Worm (Caenorhabditis elegans): ENCODE results near the gene F53C11.5.

Gene F53C11.5

DNA sequence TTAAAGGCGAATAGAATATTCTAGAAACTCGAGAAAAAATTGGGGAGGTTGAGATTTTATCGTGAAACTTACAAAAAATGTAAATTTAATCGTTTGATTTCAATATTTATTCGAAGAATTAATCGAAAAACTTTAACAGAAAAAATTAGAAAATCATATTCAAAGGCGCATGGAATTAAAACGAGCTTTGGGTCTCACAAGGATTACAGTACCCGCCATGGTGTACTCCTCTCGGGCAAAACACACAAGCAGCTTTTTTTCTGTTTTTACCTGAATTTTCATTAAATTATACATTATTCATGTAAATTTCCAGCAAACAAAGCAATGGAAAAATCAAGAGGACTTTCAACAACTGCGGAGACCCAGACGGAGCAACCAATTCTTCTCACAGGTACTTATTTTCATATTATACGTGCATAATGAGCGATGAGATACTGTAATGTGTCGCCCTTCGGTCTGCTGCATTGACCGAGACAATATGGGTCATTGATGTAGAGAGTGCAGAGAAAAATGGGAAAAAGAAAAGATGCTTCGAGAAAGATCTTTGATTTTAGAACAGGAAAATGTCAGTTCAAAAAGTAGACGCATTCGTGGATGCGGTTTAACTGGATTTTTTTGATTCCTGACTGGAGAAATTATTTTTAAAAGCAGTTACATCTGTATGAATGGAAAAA lies at the start of gene F53C11.5, which contains the start of gene F53C11.4:
Gene F53C11.5, plus strand, starts transcription at position 325 of the 674 bp plus-strand sequence.
Gene F53C11.4, minus strand, starts transcription at position 128 of the 674 bp plus-strand sequence.
- no peak for TF ChIP-seq pes-1 (GFP tag; IDR thresholded peaks at IDR 0.05)
- no peak for TF ChIP-seq B0310.2 (tag; optimal IDR thresholded peaks at IDR 0.05)
- no peak for TF ChIP-seq ama-1 (optimal IDR thresholded peaks at IDR 0.05)
- TF ChIP-seq aly-1 (tag; optimal IDR thresholded peaks at IDR 0.05) = no peak
- TF ChIP-seq sea-1 (GFP tag; conservative IDR thresholded peaks at IDR 0.05) = no peak
- TF ChIP-seq scrt-1 (GFP tag; IDR thresholded peaks at IDR 0.05) = no peak
- TF ChIP-seq F13C5.2 (tag; optimal IDR thresholded peaks at IDR 0.05) = no peak
- no peak for TF ChIP-seq hmbx-1 (tag; optimal IDR thresholded peaks at IDR 0.05)
- no peak for TF ChIP-seq tbx-37 (GFP tag; conservative IDR thresholded peaks at IDR 0.05)
- TF ChIP-seq tbx-11 (GFP tag; IDR thresholded peaks at IDR 0.05) = no peak
- TF ChIP-seq hnd-1 (tag; optimal IDR thresholded peaks at IDR 0.05) = no peak
- no peak for TF ChIP-seq ets-7 (tag; optimal IDR thresholded peaks at IDR 0.05)
- no peak for TF ChIP-seq ceh-36 (tag; optimal IDR thresholded peaks at IDR 0.05)
- TF ChIP-seq tra-4 (tag; optimal IDR thresholded peaks at IDR 0.05) = no peak
- TF ChIP-seq hmg-4 (GFP tag; optimal IDR thresholded peaks at IDR 0.05) = no peak
- no peak for TF ChIP-seq flt-1 (GFP tag; IDR thresholded peaks at IDR 0.05)
- TF ChIP-seq ceh-13 (GFP tag; optimal IDR thresholded peaks at IDR 0.05) = no peak

DNA sequence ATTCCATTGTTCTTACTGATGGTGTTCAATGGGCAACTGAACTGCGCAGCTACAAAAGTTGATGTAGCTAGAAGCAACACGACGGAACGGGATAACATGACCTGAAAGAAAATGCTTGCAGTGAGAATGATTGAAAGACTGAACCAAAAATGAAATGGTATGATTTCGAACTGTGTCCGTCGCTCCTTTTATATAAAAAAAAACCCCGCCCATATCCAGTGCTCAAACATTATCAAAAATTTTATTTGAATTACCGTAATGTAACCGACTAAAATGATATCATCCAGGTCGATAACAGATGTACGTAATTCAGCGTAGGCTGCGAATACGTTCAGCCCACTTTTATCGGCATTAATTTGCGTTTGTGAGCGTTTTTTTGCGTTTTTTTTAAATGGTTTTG lies 49.0 kb upstream of the F53C11.5 start, which contains the start of gene irg-5:
Gene irg-5, minus strand, starts transcription at position 101 of the 400 bp plus-strand sequence.
- TF ChIP-seq ceh-36 (tag; optimal IDR thresholded peaks at IDR 0.05) (no peak), pes-1 (GFP tag; IDR thresholded peaks at IDR 0.05) (no peak), ceh-13 (GFP tag; optimal IDR thresholded peaks at IDR 0.05) (no peak), aly-1 (tag; optimal IDR thresholded peaks at IDR 0.05) (no peak), scrt-1 (GFP tag; IDR thresholded peaks at IDR 0.05) (no peak), tra-4 (tag; optimal IDR thresholded peaks at IDR 0.05) (no peak), hmg-4 (GFP tag; optimal IDR thresholded peaks at IDR 0.05) (no peak), F13C5.2 (tag; optimal IDR thresholded peaks at IDR 0.05) (no peak), ama-1 (optimal IDR thresholded peaks at IDR 0.05) (no peak), B0310.2 (tag; optimal IDR thresholded peaks at IDR 0.05) (no peak), flt-1 (GFP tag; IDR thresholded peaks at IDR 0.05) (no peak), hnd-1 (tag; optimal IDR thresholded peaks at IDR 0.05) (no peak), ets-7 (tag; optimal IDR thresholded peaks at IDR 0.05) (no peak), tbx-37 (GFP tag; conservative IDR thresholded peaks at IDR 0.05) (no peak), sea-1 (GFP tag; conservative IDR thresholded peaks at IDR 0.05) (no peak), hmbx-1 (tag; optimal IDR thresholded peaks at IDR 0.05) (no peak), tbx-11 (GFP tag; IDR thresholded peaks at IDR 0.05) (no peak)

DNA sequence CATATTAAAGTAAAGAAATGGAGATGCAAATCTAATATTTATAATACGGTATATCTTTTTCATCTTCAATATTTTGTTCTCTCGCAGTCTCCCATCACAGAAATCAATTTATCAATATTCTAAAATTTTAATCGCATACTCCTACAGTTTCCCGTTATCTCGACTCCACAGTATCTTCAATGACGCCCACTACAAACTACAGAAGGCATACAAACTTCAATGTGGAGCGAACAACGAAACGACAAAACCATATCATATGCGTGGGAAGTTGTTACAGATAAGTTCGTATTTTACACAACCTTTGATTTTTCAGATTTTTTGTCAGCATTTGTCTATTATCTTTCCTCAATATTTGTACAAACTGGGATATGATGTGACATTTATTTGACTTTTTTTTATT lies 47.4 kb upstream of the F53C11.5 start:
- TF ChIP-seq scrt-1 (GFP tag; IDR thresholded peaks at IDR 0.05) = no peak
- no peak for TF ChIP-seq ceh-36 (tag; optimal IDR thresholded peaks at IDR 0.05)
- no peak for TF ChIP-seq flt-1 (GFP tag; IDR thresholded peaks at IDR 0.05)
- no peak for TF ChIP-seq F13C5.2 (tag; optimal IDR thresholded peaks at IDR 0.05)
- no peak for TF ChIP-seq pes-1 (GFP tag; IDR thresholded peaks at IDR 0.05)
- no peak for TF ChIP-seq ama-1 (optimal IDR thresholded peaks at IDR 0.05)
- no peak for TF ChIP-seq ets-7 (tag; optimal IDR thresholded peaks at IDR 0.05)
- TF ChIP-seq B0310.2 (tag; optimal IDR thresholded peaks at IDR 0.05) = no peak
- TF ChIP-seq sea-1 (GFP tag; conservative IDR thresholded peaks at IDR 0.05) = no peak
- no peak for TF ChIP-seq aly-1 (tag; optimal IDR thresholded peaks at IDR 0.05)
- no peak for TF ChIP-seq tra-4 (tag; optimal IDR thresholded peaks at IDR 0.05)
- no peak for TF ChIP-seq tbx-37 (GFP tag; conservative IDR thresholded peaks at IDR 0.05)
- TF ChIP-seq hmbx-1 (tag; optimal IDR thresholded peaks at IDR 0.05) = no peak
- no peak for TF ChIP-seq hnd-1 (tag; optimal IDR thresholded peaks at IDR 0.05)
- no peak for TF ChIP-seq hmg-4 (GFP tag; optimal IDR thresholded peaks at IDR 0.05)
- no peak for TF ChIP-seq ceh-13 (GFP tag; optimal IDR thresholded peaks at IDR 0.05)
- no peak for TF ChIP-seq tbx-11 (GFP tag; IDR thresholded peaks at IDR 0.05)

DNA sequence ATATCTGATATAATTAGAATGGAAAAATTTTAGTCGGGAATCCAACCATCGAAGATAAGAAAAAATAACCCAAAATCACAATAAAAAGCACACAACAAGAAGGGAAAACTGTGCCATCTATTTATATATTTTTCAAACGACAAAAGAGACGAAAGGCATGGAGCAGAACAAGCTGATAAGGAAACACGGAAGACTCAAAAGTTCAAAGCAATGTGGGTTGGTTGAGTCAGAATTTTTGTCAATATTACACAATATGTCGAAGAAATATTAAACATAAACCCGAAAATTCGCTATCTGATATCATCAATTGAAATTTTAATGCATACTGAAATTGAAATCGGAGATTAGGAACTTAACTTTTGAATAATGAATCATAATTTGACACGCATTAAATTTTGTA lies 42.4 kb upstream of the F53C11.5 start, which contains the start of gene F35E12.9:
Gene F35E12.9, minus strand, starts transcription at position 227 of the 400 bp plus-strand sequence.
- TF ChIP-seq flt-1 (GFP tag; IDR thresholded peaks at IDR 0.05) (no peak), tbx-37 (GFP tag; conservative IDR thresholded peaks at IDR 0.05) (no peak), aly-1 (tag; optimal IDR thresholded peaks at IDR 0.05) (no peak), F13C5.2 (tag; optimal IDR thresholded peaks at IDR 0.05) (no peak), sea-1 (GFP tag; conservative IDR thresholded peaks at IDR 0.05) (no peak), pes-1 (GFP tag; IDR thresholded peaks at IDR 0.05) (no peak), hmbx-1 (tag; optimal IDR thresholded peaks at IDR 0.05) (no peak), ceh-13 (GFP tag; optimal IDR thresholded peaks at IDR 0.05) (no peak), tra-4 (tag; optimal IDR thresholded peaks at IDR 0.05) (no peak), ceh-36 (tag; optimal IDR thresholded peaks at IDR 0.05) (no peak), hmg-4 (GFP tag; optimal IDR thresholded peaks at IDR 0.05) (no peak), tbx-11 (GFP tag; IDR thresholded peaks at IDR 0.05) (no peak)

DNA sequence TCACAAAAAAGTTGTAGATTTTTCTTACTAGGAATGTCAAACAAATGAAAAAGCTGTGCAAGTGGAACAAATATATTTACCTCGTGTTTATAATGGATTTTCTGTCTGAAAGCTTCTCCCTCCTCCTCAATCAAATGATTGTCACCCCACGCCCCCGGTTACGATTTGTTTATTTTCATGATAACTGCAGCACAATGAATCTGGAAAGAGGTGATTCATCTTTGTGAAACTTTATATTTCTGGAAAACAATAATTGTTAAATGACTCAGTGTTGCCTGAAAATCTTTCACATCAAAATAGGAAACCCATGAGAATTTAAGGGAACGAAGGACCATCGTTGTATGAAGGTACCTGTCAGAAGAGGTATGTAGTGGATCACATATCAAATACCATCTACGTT lies 38.7 kb upstream of the F53C11.5 start, which contains the start of gene F35E12.10:
Gene F35E12.10, minus strand, starts transcription at position 101 of the 400 bp plus-strand sequence.
- TF ChIP-seq scrt-1 (GFP tag; IDR thresholded peaks at IDR 0.05) (no peak), hmbx-1 (tag; optimal IDR thresholded peaks at IDR 0.05) (no peak), ets-7 (tag; optimal IDR thresholded peaks at IDR 0.05) (no peak), aly-1 (tag; optimal IDR thresholded peaks at IDR 0.05) (no peak), tbx-11 (GFP tag; IDR thresholded peaks at IDR 0.05) (no peak), F13C5.2 (tag; optimal IDR thresholded peaks at IDR 0.05) (no peak), tra-4 (tag; optimal IDR thresholded peaks at IDR 0.05) (no peak), B0310.2 (tag; optimal IDR thresholded peaks at IDR 0.05) (no peak), pes-1 (GFP tag; IDR thresholded peaks at IDR 0.05) (no peak), hmg-4 (GFP tag; optimal IDR thresholded peaks at IDR 0.05) (no peak), hnd-1 (tag; optimal IDR thresholded peaks at IDR 0.05) (no peak)

DNA sequence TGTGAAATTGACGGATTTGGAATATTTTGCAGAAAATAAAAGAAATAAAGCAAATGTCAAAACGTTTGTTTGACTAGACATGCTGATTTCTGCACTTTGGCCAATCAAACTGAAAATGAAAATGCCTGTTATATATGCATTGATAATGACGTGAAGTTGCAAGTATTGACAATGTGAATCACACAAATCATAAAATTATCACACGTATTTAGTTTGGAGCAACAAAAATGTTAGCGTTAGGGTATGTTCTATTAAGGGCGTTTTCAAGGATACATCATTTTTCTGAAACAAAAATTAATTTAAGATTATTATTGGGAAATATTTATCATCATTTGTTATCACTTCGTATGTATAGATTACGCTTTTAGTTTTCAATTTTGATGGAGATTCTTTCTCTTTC lies 35.5 kb upstream of the F53C11.5 start, which contains the start of gene cld-9:
Gene cld-9, minus strand, starts transcription at position 81 of the 400 bp plus-strand sequence.
- TF ChIP-seq scrt-1 (GFP tag; IDR thresholded peaks at IDR 0.05) (no peak), flt-1 (GFP tag; IDR thresholded peaks at IDR 0.05) (no peak)

DNA sequence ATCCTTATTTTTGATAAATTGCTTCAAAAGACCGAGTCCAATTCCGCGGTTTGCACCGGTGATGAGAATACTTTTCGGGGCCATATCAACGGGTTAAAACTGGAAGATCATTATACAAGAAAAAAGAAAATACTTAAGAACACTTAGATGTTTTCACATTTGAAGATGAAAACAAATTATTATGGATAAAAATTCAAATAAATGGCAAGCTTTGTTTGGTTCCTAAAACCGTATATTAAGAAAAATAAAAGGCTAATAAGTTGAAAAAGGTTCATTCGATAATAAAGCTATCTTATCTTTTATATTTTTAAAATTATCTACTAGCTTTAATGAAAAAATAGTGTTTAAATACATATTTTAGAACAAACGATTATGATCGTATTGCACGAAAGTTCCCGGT lies 33.9 kb upstream of the F53C11.5 start, which contains the start of gene F20G2.1:
Gene F20G2.1, minus strand, starts transcription at position 101 of the 400 bp plus-strand sequence.
- TF ChIP-seq ceh-36 (tag; optimal IDR thresholded peaks at IDR 0.05) (no peak), scrt-1 (GFP tag; IDR thresholded peaks at IDR 0.05) (no peak), sea-1 (GFP tag; conservative IDR thresholded peaks at IDR 0.05) (no peak), ceh-13 (GFP tag; optimal IDR thresholded peaks at IDR 0.05) (no peak), ama-1 (optimal IDR thresholded peaks at IDR 0.05) (no peak), tbx-37 (GFP tag; conservative IDR thresholded peaks at IDR 0.05) (no peak), aly-1 (tag; optimal IDR thresholded peaks at IDR 0.05) (no peak), hmbx-1 (tag; optimal IDR thresholded peaks at IDR 0.05) (no peak), tbx-11 (GFP tag; IDR thresholded peaks at IDR 0.05) (no peak), hmg-4 (GFP tag; optimal IDR thresholded peaks at IDR 0.05) (no peak), hnd-1 (tag; optimal IDR thresholded peaks at IDR 0.05) (no peak), pes-1 (GFP tag; IDR thresholded peaks at IDR 0.05) (no peak), flt-1 (GFP tag; IDR thresholded peaks at IDR 0.05) (no peak), B0310.2 (tag; optimal IDR thresholded peaks at IDR 0.05) (no peak), tra-4 (tag; optimal IDR thresholded peaks at IDR 0.05) (no peak), F13C5.2 (tag; optimal IDR thresholded peaks at IDR 0.05) (no peak)

Data from whole organism, early embryonic.